Fruit fly (Drosophila melanogaster) whole organism, embryonic: ENCODE data around the gene uif.

ENCODE experiments used
- Bdp1 ChIP-seq: fragments of 200-800 bp; sonication (Bioruptor generic); optimal IDR thresholded peaks from 3 replicates; lab custom pipeline; 2016; ENCODE audit warnings: missing biosample characterization, missing genetic modification characterization
- C15 ChIP-seq: fragments of 200-800 bp; sonication (Bioruptor generic); IDR thresholded peaks from 3 replicates; pipeline ENCODE4 v1.3.6; 2022; ENCODE audit warnings: missing biosample characterization, missing genetic modification characterization
- CG11456 ChIP-seq: fragments of 200-800 bp; sonication (Bioruptor generic); IDR thresholded peaks from 3 replicates; pipeline ENCODE4 v1.3.6; 2022; ENCODE audit warnings: missing biosample characterization, missing genetic modification characterization
- CG12659 ChIP-seq: fragments of 200-800 bp; sonication (Bioruptor generic); optimal IDR thresholded peaks from 3 replicates; lab custom pipeline; 2017; ENCODE audit warnings: mild to moderate bottlenecking, missing biosample characterization, missing genetic modification reagents, missing genetic modification characterization
- CG15011 ChIP-seq: fragments of 200-800 bp; sonication (Bioruptor generic); optimal IDR thresholded peaks from 3 replicates; lab custom pipeline; 2018; ENCODE audit warnings: missing biosample characterization, mild to moderate bottlenecking, missing genetic modification characterization
- CG15073 ChIP-seq: fragments of 200-800 bp; sonication (Bioruptor generic); optimal IDR thresholded peaks from 2 replicates; lab custom pipeline; 2016; ENCODE audit warnings: missing biosample characterization, missing genetic modification characterization
- CG16813 ChIP-seq: fragments of 200-800 bp; sonication (Bioruptor generic); IDR thresholded peaks from 3 replicates; pipeline ENCODE4 v1.3.6; 2022; ENCODE audit warnings: missing biosample characterization, missing genetic modification characterization; ENCODE audit not compliant: partially characterized antibody
- CG18011 ChIP-seq: fragments of 200-800 bp; sonication (Bioruptor generic); optimal IDR thresholded peaks from 2 replicates; lab custom pipeline; 2017; ENCODE audit warnings: missing biosample characterization, missing genetic modification characterization, mild to moderate bottlenecking, moderate library complexity, missing genotype
- CG18476 ChIP-seq: fragments of 200-800 bp; sonication (Bioruptor generic); optimal IDR thresholded peaks from 2 replicates; lab custom pipeline; 2016; ENCODE audit warnings: missing biosample characterization, mild to moderate bottlenecking, missing genetic modification characterization
- CG2120 ChIP-seq: fragments of 200-800 bp; sonication (Bioruptor generic); optimal IDR thresholded peaks from 3 replicates; lab custom pipeline; 2016; ENCODE audit warnings: missing biosample characterization, missing genetic modification characterization
- CG30431 ChIP-seq: fragments of 200-800 bp; sonication (Bioruptor generic); optimal IDR thresholded peaks from 2 replicates; lab custom pipeline; 2017; ENCODE audit warnings: missing biosample characterization, missing genetic modification characterization
- CG3281 ChIP-seq: fragments of 200-800 bp; sonication (Bioruptor generic); optimal IDR thresholded peaks from 3 replicates; lab custom pipeline; 2017; ENCODE audit warnings: missing biosample characterization, mild to moderate bottlenecking, missing genetic modification characterization
- CG3407 ChIP-seq: fragments of 200-800 bp; sonication (Bioruptor generic); optimal IDR thresholded peaks from 2 replicates; lab custom pipeline; 2018; ENCODE audit warnings: missing biosample characterization, mild to moderate bottlenecking, missing genetic modification characterization
- CG3995 ChIP-seq: fragments of 200-800 bp; sonication (Bioruptor generic); optimal IDR thresholded peaks from 3 replicates; lab custom pipeline; 2016; ENCODE audit warnings: missing biosample characterization, missing genetic modification characterization
- CG4424 ChIP-seq: fragments of 200-800 bp; sonication (Bioruptor generic); optimal IDR thresholded peaks from 3 replicates; lab custom pipeline; 2016; ENCODE audit warnings: missing biosample characterization, missing genetic modification characterization
- CG8765 ChIP-seq: fragments of 200-800 bp; sonication (Bioruptor generic); IDR thresholded peaks from 2 replicates; pipeline ENCODE4 v1.3.6; 2022; ENCODE audit warnings: missing biosample characterization, missing genetic modification characterization
- CG9437 ChIP-seq: fragments of 200-800 bp; sonication (Bioruptor generic); optimal IDR thresholded peaks from 2 replicates; lab custom pipeline; 2018; ENCODE audit warnings: missing biosample characterization, mild to moderate bottlenecking, missing genetic modification characterization
- CG9609 ChIP-seq: fragments of 200-800 bp; sonication (Bioruptor generic); optimal IDR thresholded peaks from 3 replicates; lab custom pipeline; 2016; ENCODE audit warnings: missing biosample characterization, missing genetic modification characterization
- Dp ChIP-seq: fragments of 200-800 bp; sonication (Bioruptor generic); optimal IDR thresholded peaks from 2 replicates; lab custom pipeline; 2018; ENCODE audit warnings: missing biosample characterization, mild to moderate bottlenecking, missing genetic modification characterization, moderate library complexity
- E2f1 ChIP-seq: fragments of 200-800 bp; sonication (Bioruptor generic); IDR thresholded peaks from 2 replicates; pipeline ENCODE4 v1.3.6; 2022; ENCODE audit warnings: missing biosample characterization, missing genetic modification characterization
- Ets97D ChIP-seq: fragments of 200-800 bp; sonication (Bioruptor generic); optimal IDR thresholded peaks from 3 replicates; lab custom pipeline; 2016; ENCODE audit warnings: missing biosample characterization, missing genetic modification characterization
- Fer1 ChIP-seq: fragments of 200-800 bp; sonication (Bioruptor generic); optimal IDR thresholded peaks from 2 replicates; lab custom pipeline; 2017; ENCODE audit warnings: missing biosample characterization, mild to moderate bottlenecking, missing genetic modification characterization
- Gsc ChIP-seq: fragments of 200-800 bp; sonication (Bioruptor generic); IDR thresholded peaks from 2 replicates; pipeline ENCODE4 v1.3.6; 2022; ENCODE audit warnings: missing biosample characterization, missing genetic modification characterization
- H2.0 ChIP-seq: fragments of 200-800 bp; sonication (Bioruptor generic); IDR thresholded peaks from 2 replicates; pipeline ENCODE4 v1.3.6; 2022; ENCODE audit warnings: missing biosample characterization, missing genetic modification characterization
- Hmx ChIP-seq: fragments of 200-800 bp; sonication (Bioruptor generic); optimal IDR thresholded peaks from 2 replicates; lab custom pipeline; 2016; ENCODE audit warnings: missing biosample characterization, missing genetic modification characterization
- Hr3 ChIP-seq: fragments of 200-800 bp; sonication (Bioruptor generic); optimal IDR thresholded peaks from 3 replicates; lab custom pipeline; 2016; ENCODE audit warnings: missing biosample characterization, missing genetic modification characterization
- Hr39 ChIP-seq: fragments of >200 bp; optimal IDR thresholded peaks from 2 replicates; lab custom pipeline; 2017
- MESR4 ChIP-seq: fragments of 200-800 bp; sonication (Bioruptor generic); optimal IDR thresholded peaks from 2 replicates; lab custom pipeline; 2018; ENCODE audit warnings: missing biosample characterization, mild to moderate bottlenecking, missing genetic modification characterization, moderate library complexity
- Nf-YC ChIP-seq: fragments of 200-800 bp; optimal IDR thresholded peaks from 3 replicates; lab custom pipeline; 2019; ENCODE audit warnings: missing biosample characterization, mild to moderate bottlenecking, missing genetic modification characterization, moderate library complexity
- PHDP ChIP-seq: fragments of 200-800 bp; sonication (Bioruptor generic); optimal IDR thresholded peaks from 3 replicates; lab custom pipeline; 2018; ENCODE audit warnings: missing biosample characterization, mild to moderate bottlenecking, missing genetic modification characterization, moderate library complexity
- Pdp1 ChIP-seq, 2 experiments: fragments of 200-800 bp; sonication (Bioruptor generic); optimal IDR thresholded peaks; 3 replicates each; lab custom pipeline; 2016; ENCODE audit warnings: missing biosample characterization in 2 of 2, missing genetic modification characterization in 2 of 2, mild to moderate bottlenecking in 1 of 2, moderate library complexity in 1 of 2
- Sry-δ ChIP-seq: fragments of 200-800 bp; sonication (Bioruptor generic); optimal IDR thresholded peaks from 2 replicates; lab custom pipeline; 2016; ENCODE audit warnings: missing biosample characterization, missing genetic modification characterization
- bbx ChIP-seq: fragments of 200-800 bp; sonication (Bioruptor generic); IDR thresholded peaks from 2 replicates; pipeline ENCODE4 v1.3.6; 2022; ENCODE audit warnings: missing biosample characterization, missing genetic modification characterization; ENCODE audit not compliant: partially characterized antibody
- chif ChIP-seq, 2 experiments: fragments of 200-800 bp; sonication (Bioruptor generic); optimal IDR thresholded peaks; 3 replicates each; lab custom pipeline; 2016; ENCODE audit warnings: missing biosample characterization in 2 of 2, missing genetic modification characterization in 2 of 2
- corto ChIP-seq: fragments of 200-800 bp; sonication (Bioruptor generic); optimal IDR thresholded peaks from 2 replicates; lab custom pipeline; 2016; ENCODE audit warnings: missing biosample characterization, mild to moderate bottlenecking, missing genetic modification characterization, moderate library complexity
- dpn ChIP-seq, 2 experiments: fragments of 200-800 bp; sonication (Bioruptor generic); optimal IDR thresholded peaks; 3 replicates each; lab custom pipeline; 2016; ENCODE audit warnings: missing biosample characterization in 2 of 2, missing genetic modification characterization in 2 of 2
- ftz-f1 ChIP-seq: fragments of 200-800 bp; sonication (Bioruptor generic); optimal IDR thresholded peaks from 2 replicates; lab custom pipeline; 2016; ENCODE audit warnings: missing biosample characterization, missing genetic modification characterization
- fu2 ChIP-seq: fragments of 200-800 bp; sonication (Bioruptor generic); optimal IDR thresholded peaks from 2 replicates; lab custom pipeline; 2016; ENCODE audit warnings: missing biosample characterization, missing genetic modification characterization
- gt ChIP-seq: fragments of 200-800 bp; sonication (Bioruptor generic); IDR thresholded peaks from 2 replicates; pipeline ENCODE4 v1.3.6; 2022; ENCODE audit warnings: missing biosample characterization, missing genetic modification characterization
- maf-S ChIP-seq: fragments of 200-800 bp; sonication (Bioruptor generic); optimal IDR thresholded peaks from 2 replicates; lab custom pipeline; 2016; ENCODE audit warnings: missing biosample characterization, missing genetic modification characterization
- nerfin-1 ChIP-seq: fragments of 200-800 bp; sonication (Bioruptor generic); optimal IDR thresholded peaks from 3 replicates; lab custom pipeline; 2019; ENCODE audit warnings: missing biosample characterization, mild to moderate bottlenecking, missing genetic modification characterization, moderate library complexity
- odd ChIP-seq: fragments of 200-800 bp; sonication (Bioruptor generic); optimal IDR thresholded peaks from 2 replicates; lab custom pipeline; 2017; ENCODE audit warnings: missing biosample characterization, mild to moderate bottlenecking, missing genetic modification characterization
- peb ChIP-seq: fragments of 200-800 bp; sonication (Bioruptor generic); IDR thresholded peaks from 2 replicates; pipeline ENCODE4 v1.3.6; 2022; ENCODE audit warnings: missing biosample characterization, missing genetic modification characterization
- pfk ChIP-seq: fragments of 200-800 bp; sonication (Bioruptor generic); optimal IDR thresholded peaks from 2 replicates; lab custom pipeline; 2018; ENCODE audit warnings: missing biosample characterization, mild to moderate bottlenecking, missing genetic modification characterization, moderate library complexity
- pita ChIP-seq: fragments of 200-800 bp; sonication (Bioruptor generic); optimal IDR thresholded peaks from 2 replicates; lab custom pipeline; 2017; ENCODE audit warnings: missing biosample characterization, mild to moderate bottlenecking, missing genetic modification characterization
- stwl ChIP-seq: fragments of 200-800 bp; sonication (Bioruptor generic); optimal IDR thresholded peaks from 3 replicates; lab custom pipeline; 2018; ENCODE audit warnings: missing biosample characterization, mild to moderate bottlenecking, missing genetic modification characterization, moderate library complexity
- sug ChIP-seq: fragments of 200-800 bp; optimal IDR thresholded peaks from 2 replicates; lab custom pipeline; 2019; ENCODE audit warnings: missing biosample characterization, mild to moderate bottlenecking, missing genetic modification characterization, moderate library complexity
- tna ChIP-seq: fragments of 200-800 bp; sonication (Bioruptor generic); IDR thresholded peaks from 2 replicates; pipeline ENCODE4 v1.3.6; 2022; ENCODE audit warnings: missing biosample characterization, missing genetic modification characterization; ENCODE audit not compliant: partially characterized antibody
- unc-4 ChIP-seq: fragments of 200-800 bp; sonication (Bioruptor generic); IDR thresholded peaks from 2 replicates; pipeline ENCODE4 v1.3.6; 2022; ENCODE audit warnings: missing biosample characterization, missing genetic modification characterization; ENCODE audit not compliant: partially characterized antibody

uif gene

DNA sequence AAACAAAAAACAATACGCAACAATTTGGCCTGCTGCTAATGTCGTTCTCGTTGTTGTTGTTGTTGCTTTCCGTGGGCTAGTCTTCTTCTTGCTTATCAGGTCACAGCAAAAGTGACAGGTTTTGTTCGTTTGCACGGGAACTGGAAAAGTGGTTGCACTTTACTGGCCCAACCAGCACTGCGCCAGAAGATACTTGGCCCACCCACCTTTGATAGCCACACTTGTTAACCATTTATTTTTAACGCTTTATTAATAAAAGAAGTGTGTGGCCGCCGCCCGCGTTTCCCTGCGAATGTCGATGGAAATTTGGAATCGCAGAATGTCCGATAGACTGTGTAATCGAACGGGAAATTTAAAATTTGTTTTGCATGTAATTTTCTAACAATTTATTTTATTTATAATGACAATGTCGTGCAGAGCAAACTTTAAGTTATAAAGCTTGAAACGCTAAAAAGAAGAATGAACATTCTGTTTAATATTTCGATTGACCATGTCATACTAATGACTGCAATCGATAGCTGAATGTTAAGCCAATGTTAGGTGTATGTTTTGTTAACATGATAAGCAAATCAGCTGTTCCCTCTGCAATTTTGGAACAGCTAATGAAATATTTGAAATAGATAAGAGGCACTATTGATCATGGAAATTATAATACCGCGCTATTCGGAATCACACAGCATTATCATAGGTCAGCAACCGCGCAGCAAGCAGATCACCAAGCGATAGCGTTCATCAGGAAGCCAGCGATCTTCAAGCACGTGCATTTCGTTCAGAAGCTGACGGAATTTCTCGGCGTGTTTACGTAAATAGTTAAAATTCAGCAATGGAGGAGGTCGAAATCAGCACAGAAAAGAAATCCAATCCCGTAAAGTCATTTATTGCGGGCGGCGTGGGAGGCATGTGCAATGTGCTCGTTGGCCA is 17.1 kb upstream of the uif start, which contains the start of the genes CG31908 and MME1 (continued):
- TF ChIP-seq CG2120 (GFP tag; lab: Kevin White, UChicago), result peak; percentile 61
- TF ChIP-seq CG8765 (GFP tag; lab: Robert Waterston, UW), result no peak
- peak; percentile 6 for TF ChIP-seq Hr3 (GFP tag; lab: Kevin White, UChicago)
- TF ChIP-seq CG15073 (GFP tag; lab: Kevin White, UChicago), result no peak
- no peak for TF ChIP-seq chif (GFP tag; optimal IDR thresholded peaks at IDR 0.05; lab: Kevin White, UChicago)
- TF ChIP-seq Hmx (GFP tag; lab: Kevin White, UChicago), result peak; percentile 15
- TF ChIP-seq CG18011 (GFP tag; lab: Kevin White, UChicago), result peak; percentile 3
- TF ChIP-seq E2f1 (GFP tag; lab: Robert Waterston, UW), result no peak
- peak; percentile 16 for TF ChIP-seq Nf-YC (tag; lab: Kevin White, UChicago)
- no peak for TF ChIP-seq CG11456 (GFP tag; lab: Robert Waterston, UW)
- no peak for TF ChIP-seq pfk (GFP tag; lab: Kevin White, UChicago)
- no peak for TF ChIP-seq H2.0 (GFP tag; lab: Robert Waterston, UW)
- peak; percentile 31 to 41 for TF ChIP-seq dpn (GFP tag; optimal IDR thresholded peaks at IDR 0.05; lab: Kevin White, UChicago)
- TF ChIP-seq C15 (GFP tag; lab: Robert Waterston, UW), result no peak
- no peak for TF ChIP-seq odd (GFP tag; lab: Kevin White, UChicago)
- peak; percentile 57 for TF ChIP-seq stwl (tag; lab: Kevin White, UChicago)
- peak; percentile 16 for TF ChIP-seq CG9437 (GFP tag; lab: Kevin White, UChicago)
- no peak for TF ChIP-seq maf-S (GFP tag; lab: Kevin White, UChicago)
- TF ChIP-seq CG30431, result no peak
- TF ChIP-seq CG15011 (GFP tag; lab: Kevin White, UChicago), result no peak
- no peak for TF ChIP-seq peb
- TF ChIP-seq CG4424 (GFP tag; lab: Kevin White, UChicago), result peak; percentile 4
- TF ChIP-seq Gsc (GFP tag; lab: Robert Waterston, UW), result no peak
- TF ChIP-seq CG3407 (GFP tag; lab: Kevin White, UChicago), result no peak
- peak; percentile 53 for TF ChIP-seq nerfin-1 (tag; lab: Kevin White, UChicago)
- TF ChIP-seq Dp (GFP tag; lab: Kevin White, UChicago), result peak; percentile 54
- TF ChIP-seq CG12659 (GFP tag; lab: Kevin White, UChicago), result peak; percentile 56
- TF ChIP-seq ftz-f1 (GFP tag; lab: Kevin White, UChicago), result no peak
- TF ChIP-seq sug, result no peak
- TF ChIP-seq bbx, result peak; percentile 68
- TF ChIP-seq CG3281 (GFP tag; lab: Kevin White, UChicago), result peak; percentile 15
- peak; percentile 75 for TF ChIP-seq CG16813 (GFP tag; lab: Robert Waterston, UW)
- TF ChIP-seq MESR4 (GFP tag; lab: Kevin White, UChicago), result peak; percentile 94
- TF ChIP-seq CG3995 (GFP tag; lab: Kevin White, UChicago), result peak; percentile 72
- TF ChIP-seq CG18476 (GFP tag; lab: Kevin White, UChicago), result peak; percentile 30
- TF ChIP-seq pita (GFP tag; lab: Kevin White, UChicago), result no peak
- no peak for TF ChIP-seq Bdp1 (GFP tag; lab: Kevin White, UChicago)
- peak; percentile 71 for TF ChIP-seq Ets97D
- peak in 1 of 2 experiments; percentile 78 for TF ChIP-seq Pdp1 (GFP tag; optimal IDR thresholded peaks at IDR 0.05; lab: Kevin White, UChicago)
- no peak for TF ChIP-seq PHDP
- peak; percentile 27 for TF ChIP-seq CG9609 (GFP tag; lab: Kevin White, UChicago)
- peak; percentile 56 for TF ChIP-seq Sry-δ (GFP tag; lab: Kevin White, UChicago)
- TF ChIP-seq unc-4, result peak; percentile 77
- peak; percentile 75 for TF ChIP-seq tna
- peak; percentile 17 for TF ChIP-seq Fer1 (GFP tag; lab: Kevin White, UChicago)
- no peak for TF ChIP-seq corto (GFP tag; lab: Kevin White, UChicago)
- TF ChIP-seq fu2, result peak; percentile 39
- no peak for TF ChIP-seq Hr39 (lab: Kevin White, UChicago)
- TF ChIP-seq gt (GFP tag; lab: Robert Waterston, UW), result no peak
